Worm (Caenorhabditis elegans) whole organism, early embryonic: Measurements from ENCODE around the gene R08F11.4.

Source experiments
- B0310.2 ChIP-seq: sonication (generic microtip); optimal IDR thresholded peaks from 2 replicates; lab custom pipeline; 2016; ENCODE audit warnings: mild to moderate bottlenecking, missing genetic modification characterization, missing compliant biosample characterization
- F13C5.2 ChIP-seq: sonication (generic microtip); optimal IDR thresholded peaks from 2 replicates; lab custom pipeline; 2017; ENCODE audit warnings: mild to moderate bottlenecking, missing genetic modification characterization, inconsistent platforms, missing compliant biosample characterization
- aly-1 ChIP-seq: sonication (generic microtip); optimal IDR thresholded peaks from 2 replicates; lab custom pipeline; 2016; ENCODE audit warnings: missing genetic modification characterization, missing compliant biosample characterization
- ama-1 ChIP-seq: fragments of 150-350 bp; optimal IDR thresholded peaks from 2 replicates; lab custom pipeline; 2014
- ceh-13 ChIP-seq: fragments of 200-800 bp; sonication (Bioruptor generic); optimal IDR thresholded peaks from 2 replicates; lab custom pipeline; 2018; ENCODE audit warnings: mild to moderate bottlenecking, missing genetic modification characterization, missing compliant biosample characterization
- ets-7 ChIP-seq: sonication (generic microtip); optimal IDR thresholded peaks from 2 replicates; lab custom pipeline; 2016; ENCODE audit warnings: missing genotype, missing genetic modification characterization, missing compliant biosample characterization
- hmg-4 ChIP-seq: fragments of 200-800 bp; sonication (Bioruptor generic); optimal IDR thresholded peaks from 2 replicates; lab custom pipeline; 2018; ENCODE audit warnings: mild to moderate bottlenecking, missing genetic modification characterization, missing compliant biosample characterization
- hnd-1 ChIP-seq: sonication (generic microtip); optimal IDR thresholded peaks from 2 replicates; lab custom pipeline; 2016; ENCODE audit warnings: missing genetic modification characterization, missing compliant biosample characterization
- pes-1 ChIP-seq: fragments of 200-800 bp; sonication (Bioruptor generic); IDR thresholded peaks from 2 replicates; pipeline ENCODE4 v1.3.6; 2022; ENCODE audit warnings: missing genetic modification reagents, missing genetic modification characterization, missing compliant biosample characterization
- sea-1 ChIP-seq: fragments of 200-800 bp; sonication (Bioruptor generic); conservative IDR thresholded peaks from 2 replicates; pipeline ENCODE4 v1.3.6; 2022; ENCODE audit warnings: missing genetic modification characterization, missing compliant biosample characterization
- tra-4 ChIP-seq: sonication (generic microtip); optimal IDR thresholded peaks from 2 replicates; lab custom pipeline; 2017; ENCODE audit warnings: missing genetic modification characterization, missing compliant biosample characterization

ce11 chrV:3831616-3832015 lies 26.3 kb upstream of the R08F11.4 start, which contains the start of gene H10D18.5:
- no peak for TF ChIP-seq ets-7
- TF ChIP-seq pes-1 (GFP tag; lab: Robert Waterston, UW), result no peak
- no peak for TF ChIP-seq sea-1 (GFP tag; lab: Robert Waterston, UW)
- TF ChIP-seq B0310.2 (tag; lab: Kevin White, UChicago), result no peak
- TF ChIP-seq tra-4, result no peak
- no peak for TF ChIP-seq aly-1 (tag; lab: Kevin White, UChicago)
- TF ChIP-seq ceh-13 (GFP tag; lab: Kevin White, UChicago), result no peak
- TF ChIP-seq ama-1, result no peak
- TF ChIP-seq hnd-1, result no peak
- TF ChIP-seq F13C5.2 (tag; lab: Kevin White, UChicago), result no peak
- no peak for TF ChIP-seq hmg-4 (GFP tag; lab: Kevin White, UChicago)
